Fruit fly (Drosophila melanogaster) whole organism, embryonic: ENCODE results near the gene Nep6.

Experiments
- CG6175 ChIP-seq: fragments of 200-800 bp; sonication (Bioruptor generic); IDR thresholded peaks from 3 replicates; pipeline ENCODE4 v1.3.6; 2022; ENCODE audit warnings: missing biosample characterization, missing genetic modification characterization
- ERR ChIP-seq: fragments of 200-800 bp; sonication (Bioruptor generic); optimal IDR thresholded peaks from 2 replicates; lab custom pipeline; 2016; ENCODE audit warnings: missing biosample characterization, missing genetic modification characterization
- Ets97D ChIP-seq: fragments of 200-800 bp; sonication (Bioruptor generic); optimal IDR thresholded peaks from 3 replicates; lab custom pipeline; 2016; ENCODE audit warnings: missing biosample characterization, missing genetic modification characterization
- aop ChIP-seq: fragments of 200-800 bp; sonication (Bioruptor generic); IDR thresholded peaks from 2 replicates; pipeline ENCODE4 v1.3.6; 2022; ENCODE audit warnings: missing biosample characterization, missing genetic modification characterization
- pan ChIP-seq, 4 experiments: fragments of >200 bp in 3 of 4; fragments of 200-800 bp in 1 of 4; sonication (Bioruptor generic) in 1 of 4; optimal IDR thresholded peaks in 3 of 4; IDR thresholded peaks in 1 of 4; 2 replicates each; pipeline versions ENCODE4 v1.3.6 to Lab custom; 2017 to 2022; ENCODE audit warnings: missing biosample characterization in 2 of 4, missing genetic modification characterization in 2 of 4, mixed read lengths in 1 of 4

dm6 chrX:12763467-12763866, 38.0 kb upstream of the Nep6 start, which contains the start of gene pira:
- no peak for TF ChIP-seq aop (GFP tag; lab: Robert Waterston, UW)
- no peak for TF ChIP-seq Ets97D (GFP tag; lab: Kevin White, UChicago)
- no peak for TF ChIP-seq CG6175 (GFP tag; lab: Robert Waterston, UW)
- TF ChIP-seq ERR (GFP tag; lab: Kevin White, UChicago), result no peak
- no peak for TF ChIP-seq pan (optimal IDR thresholded peaks at IDR 0.05; lab: Kevin White, UChicago)
- no peak for TF ChIP-seq pan (GFP tag; optimal IDR thresholded peaks at IDR 0.05 in 1 of 2, IDR thresholded peaks at IDR 0.05 in 1 of 2)
